Worm (Caenorhabditis elegans): ENCODE results near the gene srh-48.

Gene srh-48

DNA sequence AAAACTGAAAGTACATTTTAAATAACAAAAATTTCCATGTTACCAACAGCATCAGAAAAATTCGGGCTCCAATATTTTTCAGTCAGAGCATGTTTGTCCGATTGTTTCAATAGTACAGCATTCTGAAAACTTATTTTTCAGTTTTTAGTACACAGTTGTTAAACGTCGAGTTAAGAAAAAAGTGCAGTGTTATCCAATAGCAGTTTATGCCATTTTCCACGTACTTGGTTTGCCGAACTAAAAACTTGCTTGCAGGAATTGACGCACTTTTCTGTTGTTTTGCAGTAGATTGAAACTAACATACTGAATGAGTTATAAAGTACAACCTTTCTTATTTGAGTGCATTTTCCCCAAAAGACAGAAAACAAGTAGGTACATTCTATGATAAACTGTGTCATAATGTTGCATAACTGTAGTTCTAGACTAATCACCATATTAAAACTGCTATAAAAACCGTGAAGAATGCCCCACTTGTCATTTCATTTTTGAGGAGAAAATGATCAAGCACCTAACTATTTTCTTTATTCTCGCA is 18.5 kb downstream of the srh-48 start, which contains the start of the genes Y51B9A.14 and Y51B9A.8:
Y51B9A.14 (minus strand) TSS at position 101 of the 532 bp plus-strand sequence.
Y51B9A.8 (plus strand) TSS at position 482 of the 532 bp plus-strand sequence.
- TF ChIP-seq sdc-2 (tag; optimal IDR thresholded peaks at IDR 0.05): no peak
- TF ChIP-seq T23F11.4 (GFP tag; optimal IDR thresholded peaks at IDR 0.05): no peak
- TF ChIP-seq K02D7.2 (tag; optimal IDR thresholded peaks at IDR 0.05): no peak
- no peak for TF ChIP-seq ets-4 (tag; optimal IDR thresholded peaks at IDR 0.05)
- no peak for TF ChIP-seq pag-3 (tag; optimal IDR thresholded peaks at IDR 0.05; ENCODE audit: borderline replicate concordance)
- TF ChIP-seq tbx-2 (tag; optimal IDR thresholded peaks at IDR 0.05): no peak
- TF ChIP-seq che-1 (tag; optimal IDR thresholded peaks at IDR 0.05): no peak
- no peak for TF ChIP-seq pha-2 (tag; optimal IDR thresholded peaks at IDR 0.05)
- TF ChIP-seq Y22D7AL.16 (tag; optimal IDR thresholded peaks at IDR 0.05): no peak
- no peak for TF ChIP-seq hlh-30 (tag; optimal IDR thresholded peaks at IDR 0.05; ENCODE audit: insufficient read depth)
- TF ChIP-seq ceh-2 (tag; optimal IDR thresholded peaks at IDR 0.05): no peak
- no peak for TF ChIP-seq ref-2 (tag; optimal IDR thresholded peaks at IDR 0.05)
- TF ChIP-seq syd-9 (tag; optimal IDR thresholded peaks at IDR 0.05): no peak
- TF ChIP-seq ceh-31 (tag; optimal IDR thresholded peaks at IDR 0.05): no peak
- no peak for TF ChIP-seq ahr-1 (tag; optimal IDR thresholded peaks at IDR 0.05)
- no peak for TF ChIP-seq nhr-232 (tag; optimal IDR thresholded peaks at IDR 0.05)
- no peak for TF ChIP-seq ceh-24 (tag; optimal IDR thresholded peaks at IDR 0.05)

DNA sequence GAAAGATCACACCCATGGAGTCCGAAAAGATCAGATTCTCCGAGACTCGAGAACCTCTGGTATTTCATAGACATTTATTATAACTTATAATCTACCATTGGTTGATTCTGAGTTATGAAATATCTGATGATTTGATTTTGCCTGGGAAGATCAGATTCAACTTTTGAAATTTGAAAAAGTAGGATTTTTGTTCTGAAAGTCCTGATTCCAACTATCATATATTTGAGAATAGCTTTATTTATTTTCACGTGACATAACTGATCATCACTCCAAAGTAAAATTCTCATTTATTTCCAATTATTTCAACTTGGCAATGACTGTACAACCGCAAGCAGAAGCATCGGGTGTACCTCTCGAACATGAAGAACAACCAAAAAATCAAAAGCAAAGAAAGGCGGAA is 19.9 kb downstream of the srh-48 start, which contains the start of gene Y51B9A.7:
Y51B9A.7 (plus strand) TSS at position 301 of the 400 bp plus-strand sequence.
- TF ChIP-seq ceh-22 (tag; optimal IDR thresholded peaks at IDR 0.05) (no peak), madf-2 (tag; optimal IDR thresholded peaks at IDR 0.05) (no peak), nhr-232 (tag; optimal IDR thresholded peaks at IDR 0.05) (no peak), dmd-4 (tag; optimal IDR thresholded peaks at IDR 0.05; ENCODE audit: borderline replicate concordance) (no peak), ceh-18 (tag; optimal IDR thresholded peaks at IDR 0.05) (no peak), ceh-19 (GFP tag; optimal IDR thresholded peaks at IDR 0.05) (no peak), pha-4 (tag; optimal IDR thresholded peaks at IDR 0.05) (no peak), sdc-2 (tag; optimal IDR thresholded peaks at IDR 0.05) (no peak), dve-1 (tag; optimal IDR thresholded peaks at IDR 0.05) (no peak), pat-9 (tag; optimal IDR thresholded peaks at IDR 0.05) (no peak), ttx-3 (tag; optimal IDR thresholded peaks at IDR 0.05) (no peak), ceh-2 (tag; optimal IDR thresholded peaks at IDR 0.05) (no peak), ceh-45 (GFP tag; IDR thresholded peaks at IDR 0.05) (no peak)

DNA sequence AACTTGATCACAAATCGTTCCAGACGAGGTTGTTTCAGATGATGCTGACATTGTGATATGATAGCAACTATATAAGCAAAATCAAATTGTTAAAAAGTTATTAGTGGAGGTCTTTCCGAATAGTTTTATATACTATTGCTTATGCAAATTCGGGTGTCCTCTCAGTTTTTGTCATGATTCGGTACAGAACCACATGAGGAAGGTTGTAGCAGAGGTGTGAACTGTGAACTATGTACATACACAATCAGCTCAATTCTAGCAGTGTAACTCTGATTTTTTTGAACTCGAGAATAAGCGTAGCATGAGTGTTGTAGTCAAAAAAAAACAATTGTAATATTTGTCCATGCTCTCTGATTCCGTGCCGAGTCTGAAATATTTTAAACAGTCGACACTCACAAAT is 23.2 kb downstream of the srh-48 start, which contains the start of gene Y51B9A.6:
Y51B9A.6 (minus strand) TSS at position 101 of the 400 bp plus-strand sequence.
- TF ChIP-seq ztf-16 (tag; optimal IDR thresholded peaks at IDR 0.05) (no peak), unc-86 (tag; optimal IDR thresholded peaks at IDR 0.05) (no peak), ceh-34 (tag; optimal IDR thresholded peaks at IDR 0.05) (no peak), ahr-1 (tag; optimal IDR thresholded peaks at IDR 0.05) (no peak), pha-4 (tag; optimal IDR thresholded peaks at IDR 0.05) (no peak), unc-55 (GFP tag; optimal IDR thresholded peaks at IDR 0.05) (no peak), ref-2 (tag; optimal IDR thresholded peaks at IDR 0.05) (no peak), ceh-48 (tag; optimal IDR thresholded peaks at IDR 0.05) (no peak), ceh-9 (tag; optimal IDR thresholded peaks at IDR 0.05) (no peak), ceh-31 (tag; optimal IDR thresholded peaks at IDR 0.05) (no peak), lim-6 (tag; optimal IDR thresholded peaks at IDR 0.05) (no peak)

DNA sequence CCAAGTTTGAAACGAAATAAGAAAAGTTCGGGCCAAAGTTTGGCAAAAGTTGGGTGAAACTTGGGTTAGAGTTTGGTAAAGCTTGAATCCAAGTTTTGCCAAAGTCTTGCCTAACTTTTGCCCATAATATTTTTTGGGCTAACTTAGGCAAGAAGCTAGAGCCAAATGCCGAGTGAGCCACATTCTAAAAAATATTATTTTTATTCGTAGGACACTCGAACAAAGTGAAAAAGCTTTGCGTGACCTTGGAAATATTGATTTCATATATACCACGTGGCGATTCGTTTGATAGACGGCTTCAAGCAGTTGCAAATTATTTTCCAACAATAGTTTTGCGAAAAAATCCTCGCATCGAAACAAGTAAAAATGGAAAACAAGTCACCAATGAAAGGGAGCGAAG is 23.9 kb downstream of the srh-48 start, which contains the start of gene Y51B9A.5:
Y51B9A.5 (plus strand) TSS at position 301 of the 400 bp plus-strand sequence.
- TF ChIP-seq che-1 (tag; optimal IDR thresholded peaks at IDR 0.05): no peak
- no peak for TF ChIP-seq hlh-15 (tag; optimal IDR thresholded peaks at IDR 0.05)
- TF ChIP-seq ceh-6 (GFP tag; optimal IDR thresholded peaks at IDR 0.05): no peak
- TF ChIP-seq ceh-48 (tag; optimal IDR thresholded peaks at IDR 0.05): no peak
- TF ChIP-seq unc-55 (GFP tag; optimal IDR thresholded peaks at IDR 0.05): no peak
- no peak for TF ChIP-seq rnt-1 (tag; optimal IDR thresholded peaks at IDR 0.05)
- no peak for TF ChIP-seq pag-3 (tag; optimal IDR thresholded peaks at IDR 0.05; ENCODE audit: borderline replicate concordance)
- no peak for TF ChIP-seq ama-1 (optimal IDR thresholded peaks at IDR 0.05)
- no peak for TF ChIP-seq fax-1 (tag; optimal IDR thresholded peaks at IDR 0.05)
- no peak for TF ChIP-seq gmeb-2 (tag; optimal IDR thresholded peaks at IDR 0.05)
- TF ChIP-seq ceh-19 (GFP tag; optimal IDR thresholded peaks at IDR 0.05): no peak
- TF ChIP-seq nfya-1 (tag; optimal IDR thresholded peaks at IDR 0.05): no peak
- TF ChIP-seq ahr-1 (tag; optimal IDR thresholded peaks at IDR 0.05): no peak
- TF ChIP-seq ref-2 (tag; optimal IDR thresholded peaks at IDR 0.05): no peak
- TF ChIP-seq pha-4 (tag; optimal IDR thresholded peaks at IDR 0.05): no peak
- TF ChIP-seq npax-4 (tag; optimal IDR thresholded peaks at IDR 0.05): no peak

All from whole organism, late embryonic.